Worm (Caenorhabditis elegans): ENCODE results near the gene tag-266.

The tag-266 gene

ce11 chrIII:623754-624153, 16.3 kb downstream of the tag-266 start:
- TF ChIP-seq duxl-1 (tag; optimal IDR thresholded peaks at IDR 0.05; ENCODE audit: poor library complexity) (peak; percentile 42), dmd-6 (GFP tag; IDR thresholded peaks at IDR 0.05) (peak; percentile 95), mes-2 (tag; optimal IDR thresholded peaks at IDR 0.05; ENCODE audit: poor library complexity, severe bottlenecking) (peak; percentile 65), lsy-2 (tag; optimal IDR thresholded peaks at IDR 0.05) (peak; percentile 57 to 80), set-16 (GFP tag; IDR thresholded peaks at IDR 0.05) (peak; percentile 65; the same call in 1 of the 2 replicates), lin-13 (GFP tag; optimal IDR thresholded peaks at IDR 0.05) (peak; percentile 73), lir-3 (tag; optimal IDR thresholded peaks at IDR 0.05) (no peak), Y75B8A.6 (GFP tag; IDR thresholded peaks at IDR 0.05) (no peak), tra-1 (GFP tag; IDR thresholded peaks at IDR 0.05) (peak; percentile 77), mep-1 (tag; optimal IDR thresholded peaks at IDR 0.05) (peak; percentile 94), tag-97 (GFP tag; IDR thresholded peaks at IDR 0.05) (no peak), hif-1 (tag; optimal IDR thresholded peaks at IDR 0.05) (peak in 1 of 2 experiments; percentile 81), fos-1 (tag; optimal IDR thresholded peaks at IDR 0.05) (no peak), hmg-1.1 (GFP tag; IDR thresholded peaks at IDR 0.05) (peak; percentile 91), dmd-9 (GFP tag; IDR thresholded peaks at IDR 0.05) (0 out of 2 replicates have a peak, but pooled peaks have one; percentile 17), nhr-41 (GFP tag; IDR thresholded peaks at IDR 0.05) (0 out of 2 replicates have a peak, but pooled peaks have one; percentile 22), nhr-111 (GFP tag; optimal IDR thresholded peaks at IDR 0.05) (no peak), saeg-2 (GFP tag; IDR thresholded peaks at IDR 0.05) (0 out of 2 replicates have a peak, but pooled peaks have one; percentile 31), rbr-2 (tag; optimal IDR thresholded peaks at IDR 0.05) (peak; percentile 80), nhr-77 (tag; optimal IDR thresholded peaks at IDR 0.05) (peak; percentile 97), mxl-3 (GFP tag; optimal IDR thresholded peaks at IDR 0.05) (peak; percentile 98), arid-1 (GFP tag; conservative IDR thresholded peaks at IDR 0.05) (peak; percentile 49; the same call in 1 of the 2 replicates), pqm-1 (tag; optimal IDR thresholded peaks at IDR 0.05) (peak; percentile 97), egl-43 (GFP tag; IDR thresholded peaks at IDR 0.05) (peak; percentile 63; the same call in 1 of the 2 replicates), F49E8.2 (tag; optimal IDR thresholded peaks at IDR 0.05; ENCODE audit: borderline replicate concordance) (no peak), unc-130 (GFP tag; optimal IDR thresholded peaks at IDR 0.05) (no peak), madf-9 (GFP tag; conservative IDR thresholded peaks at IDR 0.05) (peak; percentile 58; the same call in 1 of the 2 replicates), daf-16 (GFP tag; optimal IDR thresholded peaks at IDR 0.05) (peak; percentile 38 to 55), daf-16 (tag; optimal IDR thresholded peaks at IDR 0.05) (peak; percentile 95), nhr-42 (GFP tag; IDR thresholded peaks at IDR 0.05) (no peak), mxl-2 (GFP tag; conservative IDR thresholded peaks at IDR 0.05) (no peak), pha-4 (GFP tag; IDR thresholded peaks at IDR 0.05) (peak; percentile 78), pha-4 (tag; optimal IDR thresholded peaks at IDR 0.05) (no peak), nhr-28 (tag; optimal IDR thresholded peaks at IDR 0.05) (peak; percentile 98), T20F7.1 (GFP tag; optimal IDR thresholded peaks at IDR 0.05) (no peak), nhr-48 (tag; optimal IDR thresholded peaks at IDR 0.05) (peak; percentile 83), unc-62 (GFP tag; optimal IDR thresholded peaks at IDR 0.05 in 1 of 2) (peak in 1 of 2 experiments; percentile 42), unc-62 (tag; optimal IDR thresholded peaks at IDR 0.05) (no peak), nhr-102 (tag; optimal IDR thresholded peaks at IDR 0.05) (peak; percentile 78), spr-1 (tag; optimal IDR thresholded peaks at IDR 0.05) (peak; percentile 53), aha-1 (tag) (peak; percentile 99), gei-8 (GFP tag; optimal IDR thresholded peaks at IDR 0.05) (peak; percentile 63), nhr-25 (tag; optimal IDR thresholded peaks at IDR 0.05; ENCODE audit: borderline replicate concordance, insufficient read depth) (peak; percentile 36), zag-1 (tag; optimal IDR thresholded peaks at IDR 0.05) (no peak), ctbp-1 (GFP tag; IDR thresholded peaks at IDR 0.05) (0 out of 2 replicates have a peak, but pooled peaks have one; percentile 59), nhr-11 (tag; optimal IDR thresholded peaks at IDR 0.05) (peak; percentile 87), mdl-1 (tag; optimal IDR thresholded peaks at IDR 0.05) (peak; percentile 60 to 96), F37D6.2 (tag; optimal IDR thresholded peaks at IDR 0.05) (peak; percentile 7), lin-38 (GFP tag; IDR thresholded peaks at IDR 0.05) (peak; percentile 65), egl-27 (tag; optimal IDR thresholded peaks at IDR 0.05) (peak; percentile 26), aly-2 (tag; optimal IDR thresholded peaks at IDR 0.05) (no peak)

All from whole organism, L4 larva.